Fruit fly (Drosophila melanogaster) whole organism, wandering third instar larva: ENCODE measurements around the gene MED7.

Source experiments
- h ChIP-seq: fragments of 200-800 bp; sonication (Bioruptor generic); optimal IDR thresholded peaks from 3 replicates; lab custom pipeline; 2016; ENCODE audit warnings: missing biosample characterization, mild to moderate bottlenecking, missing genetic modification characterization
- lola ChIP-seq: fragments of >200 bp; optimal IDR thresholded peaks from 2 replicates; lab custom pipeline; 2017; ENCODE audit warnings: missing biosample characterization, missing genetic modification characterization
- psq ChIP-seq: fragments of 200-800 bp; sonication (Bioruptor generic); optimal IDR thresholded peaks from 3 replicates; lab custom pipeline; 2017; ENCODE audit warnings: missing biosample characterization, mild to moderate bottlenecking, missing genetic modification characterization, moderate library complexity

DNA sequence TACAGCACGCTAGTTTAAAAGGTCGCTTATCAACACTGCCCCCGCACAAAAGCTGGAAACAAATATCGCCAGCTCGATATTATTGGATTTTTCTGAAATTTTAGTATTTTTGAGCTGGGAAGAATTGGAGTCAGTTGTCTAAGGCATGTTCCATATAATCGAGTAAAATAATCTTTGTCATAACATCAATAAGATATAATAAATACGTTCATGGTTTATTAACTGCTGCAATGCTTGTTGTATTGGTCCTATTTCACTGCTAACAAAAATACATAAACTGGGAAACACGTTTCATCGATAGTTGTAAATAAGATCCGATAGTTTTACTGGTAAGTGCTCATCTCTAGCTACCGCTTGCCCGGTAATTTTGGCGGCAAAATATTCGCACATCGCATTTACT, 27.4 kb upstream of the MED7 start, which contains the start of the genes Art1 and Mcm5:
- peak; percentile 67 for TF ChIP-seq h (GFP tag; lab: Kevin White, UChicago)
- TF ChIP-seq psq (GFP tag; lab: Kevin White, UChicago), result peak; percentile 41
- TF ChIP-seq lola (GFP tag; lab: Kevin White, UChicago), result no peak
